Worm (Caenorhabditis elegans) whole organism, L4/young adult: ENCODE results near the gene rig-3.

ENCODE experiments used
- dao-5 ChIP-seq: sonication (generic microtip); optimal IDR thresholded peaks from 2 replicates; lab custom pipeline; 2016; ENCODE audit warnings: missing genotype, missing genetic modification characterization, moderate library complexity, missing compliant biosample characterization
- him-1 ChIP-seq: sonication (generic microtip); optimal IDR thresholded peaks from 2 replicates; lab custom pipeline; 2016; ENCODE audit warnings: missing genotype, missing genetic modification reagents, missing genetic modification characterization, missing compliant biosample characterization

ce11 chrX:6875273-6875672 is 21.9 kb downstream of the rig-3 start:
- TF ChIP-seq him-1, result no peak
- TF ChIP-seq dao-5 (tag; lab: Kevin White, UChicago), result no peak
